Fruit fly (Drosophila melanogaster) whole organism, embryonic: ENCODE measurements around the gene CHES-1-like.
A peak's percentile ranks its signal among the peaks of the same experiment; 100 is the strongest.

Experiments used
- B-H2 ChIP-seq: fragments of 200-800 bp; sonication (Bioruptor generic); optimal IDR thresholded peaks from 2 replicates; lab custom pipeline; 2018; ENCODE audit warnings: missing biosample characterization, mild to moderate bottlenecking, missing genetic modification characterization
- Bdp1 ChIP-seq: fragments of 200-800 bp; sonication (Bioruptor generic); optimal IDR thresholded peaks from 3 replicates; lab custom pipeline; 2016; ENCODE audit warnings: missing biosample characterization, missing genetic modification characterization
- Bgb ChIP-seq: fragments of 200-800 bp; sonication (Bioruptor generic); IDR thresholded peaks from 2 replicates; pipeline ENCODE4 v1.3.6; 2022; ENCODE audit warnings: missing biosample characterization, missing genetic modification characterization; ENCODE audit not compliant: partially characterized antibody
- Bteb2 ChIP-seq: fragments of 200-800 bp; sonication (Bioruptor generic); optimal IDR thresholded peaks from 2 replicates; lab custom pipeline; 2016; ENCODE audit warnings: missing biosample characterization, missing genetic modification characterization
- CG10321 ChIP-seq: fragments of 200-800 bp; sonication (Bioruptor generic); IDR thresholded peaks from 2 replicates; pipeline ENCODE4 v1.3.6; 2022; ENCODE audit warnings: missing biosample characterization, missing genetic modification characterization
- CG12155 ChIP-seq: fragments of 200-800 bp; sonication (Bioruptor generic); optimal IDR thresholded peaks from 3 replicates; lab custom pipeline; 2016; ENCODE audit warnings: missing biosample characterization, missing genetic modification characterization
- CG12299 ChIP-seq: fragments of 200-800 bp; sonication (Bioruptor generic); optimal IDR thresholded peaks from 2 replicates; lab custom pipeline; 2018; ENCODE audit warnings: missing biosample characterization, mild to moderate bottlenecking, missing genetic modification characterization
- CG12744 ChIP-seq: fragments of 200-800 bp; sonication (Bioruptor generic); optimal IDR thresholded peaks from 2 replicates; lab custom pipeline; 2016; ENCODE audit warnings: missing biosample characterization, missing genetic modification characterization
- CG12942 ChIP-seq: fragments of 200-800 bp; sonication (Bioruptor generic); optimal IDR thresholded peaks from 3 replicates; lab custom pipeline; 2016; ENCODE audit warnings: missing biosample characterization, missing genetic modification characterization
- CG14441 ChIP-seq: fragments of 200-800 bp; sonication (Bioruptor generic); IDR thresholded peaks from 2 replicates; pipeline ENCODE4 v1.3.6; 2022; ENCODE audit warnings: missing biosample characterization, missing genetic modification characterization
- CG14860 ChIP-seq: fragments of 200-800 bp; sonication (Bioruptor generic); IDR thresholded peaks from 3 replicates; pipeline ENCODE4 v1.3.6; 2022; ENCODE audit warnings: missing biosample characterization, missing genetic modification characterization; ENCODE audit not compliant: partially characterized antibody
- CG14965 ChIP-seq: fragments of 200-800 bp; sonication (Bioruptor generic); optimal IDR thresholded peaks from 2 replicates; lab custom pipeline; 2016; ENCODE audit warnings: missing biosample characterization, missing genetic modification characterization, borderline replicate concordance
- CG16863 ChIP-seq: fragments of 200-800 bp; sonication (Bioruptor generic); optimal IDR thresholded peaks from 3 replicates; lab custom pipeline; 2016; ENCODE audit warnings: missing biosample characterization, missing genetic modification characterization
- CG18599 ChIP-seq: fragments of 200-800 bp; sonication (Bioruptor generic); optimal IDR thresholded peaks from 3 replicates; lab custom pipeline; 2017; ENCODE audit warnings: missing biosample characterization, missing genetic modification characterization, mild to moderate bottlenecking, moderate library complexity, missing genetic modification reagents
- CG2120 ChIP-seq: fragments of 200-800 bp; sonication (Bioruptor generic); optimal IDR thresholded peaks from 3 replicates; lab custom pipeline; 2016; ENCODE audit warnings: missing biosample characterization, missing genetic modification characterization
- CG31441 ChIP-seq: fragments of 200-800 bp; sonication (Bioruptor generic); IDR thresholded peaks from 2 replicates; pipeline ENCODE4 v1.3.6; 2022; ENCODE audit warnings: missing biosample characterization, missing genetic modification characterization
- CG33557 ChIP-seq: fragments of 200-800 bp; sonication (Bioruptor generic); optimal IDR thresholded peaks from 2 replicates; lab custom pipeline; 2019; ENCODE audit warnings: missing biosample characterization, mild to moderate bottlenecking, missing genetic modification characterization, moderate library complexity
- CG34224 ChIP-seq: fragments of 200-800 bp; sonication (Bioruptor generic); IDR thresholded peaks from 3 replicates; pipeline ENCODE4 v1.3.6; 2022; ENCODE audit warnings: missing biosample characterization, missing genetic modification characterization; ENCODE audit not compliant: partially characterized antibody
- CG6854 ChIP-seq: fragments of 200-800 bp; sonication (Bioruptor generic); optimal IDR thresholded peaks from 3 replicates; lab custom pipeline; 2017; ENCODE audit warnings: missing biosample characterization, mild to moderate bottlenecking, missing genetic modification characterization
- CG7271 ChIP-seq: fragments of 200-800 bp; sonication (Bioruptor generic); optimal IDR thresholded peaks from 2 replicates; lab custom pipeline; 2018; ENCODE audit warnings: missing biosample characterization, mild to moderate bottlenecking, missing genetic modification characterization, moderate library complexity
- CG7372 ChIP-seq: fragments of 200-800 bp; sonication (Bioruptor generic); IDR thresholded peaks from 2 replicates; pipeline ENCODE4 v1.3.6; 2022; ENCODE audit warnings: missing biosample characterization, missing genetic modification characterization
- CG7786 ChIP-seq: fragments of 200-800 bp; sonication (Bioruptor generic); optimal IDR thresholded peaks from 2 replicates; lab custom pipeline; 2016; ENCODE audit warnings: missing biosample characterization, missing genetic modification characterization
- CG8388 ChIP-seq: fragments of 200-800 bp; sonication (Bioruptor generic); optimal IDR thresholded peaks from 2 replicates; lab custom pipeline; 2019; ENCODE audit warnings: missing biosample characterization, mild to moderate bottlenecking, missing genetic modification characterization, moderate library complexity
- Chrac-16 ChIP-seq: fragments of 200-800 bp; sonication (Bioruptor generic); optimal IDR thresholded peaks from 3 replicates; lab custom pipeline; 2016; ENCODE audit warnings: missing biosample characterization, missing genetic modification characterization
- CrebB ChIP-seq: fragments of 200-800 bp; sonication (Bioruptor generic); optimal IDR thresholded peaks from 3 replicates; lab custom pipeline; 2018; ENCODE audit warnings: missing biosample characterization, mild to moderate bottlenecking, missing genetic modification characterization
- Dll ChIP-seq: fragments of 200-800 bp; sonication (Bioruptor generic); IDR thresholded peaks from 4 replicates; pipeline ENCODE4 v1.3.6; 2022; ENCODE audit warnings: missing biosample characterization, missing genetic modification characterization; ENCODE audit not compliant: partially characterized antibody
- E2f1 ChIP-seq: fragments of 200-800 bp; sonication (Bioruptor generic); IDR thresholded peaks from 2 replicates; pipeline ENCODE4 v1.3.6; 2022; ENCODE audit warnings: missing biosample characterization, missing genetic modification characterization
- Elba2 ChIP-seq: fragments of 200-800 bp; sonication (Bioruptor generic); optimal IDR thresholded peaks from 3 replicates; lab custom pipeline; 2016; ENCODE audit warnings: missing biosample characterization, missing genetic modification characterization
- H15 ChIP-seq: fragments of 200-800 bp; sonication (Bioruptor generic); IDR thresholded peaks from 3 replicates; pipeline ENCODE4 v1.3.6; 2022; ENCODE audit warnings: missing biosample characterization, missing genetic modification characterization
- HHEX ChIP-seq: fragments of 200-800 bp; sonication (Bioruptor generic); optimal IDR thresholded peaks from 3 replicates; lab custom pipeline; 2017; ENCODE audit warnings: missing biosample characterization, mild to moderate bottlenecking, missing genetic modification characterization, missing genetic modification reagents
- Hmx ChIP-seq: fragments of 200-800 bp; sonication (Bioruptor generic); optimal IDR thresholded peaks from 2 replicates; lab custom pipeline; 2016; ENCODE audit warnings: missing biosample characterization, missing genetic modification characterization
- Hr39 ChIP-seq: fragments of >200 bp; optimal IDR thresholded peaks from 2 replicates; lab custom pipeline; 2017
- Meics ChIP-seq: fragments of 200-800 bp; sonication (Bioruptor generic); optimal IDR thresholded peaks from 2 replicates; lab custom pipeline; 2017; ENCODE audit warnings: missing biosample characterization, mild to moderate bottlenecking, missing genetic modification characterization
- ap ChIP-seq: fragments of 200-800 bp; sonication (Bioruptor generic); IDR thresholded peaks from 2 replicates; pipeline ENCODE4 v1.3.6; 2022; ENCODE audit warnings: missing biosample characterization, missing genetic modification characterization
- chm ChIP-seq: fragments of 200-800 bp; sonication (Bioruptor generic); IDR thresholded peaks from 2 replicates; pipeline ENCODE4 v1.3.6; 2022; ENCODE audit warnings: missing biosample characterization, missing genetic modification characterization
- crol ChIP-seq: fragments of 200-800 bp; sonication (Bioruptor generic); IDR thresholded peaks from 2 replicates; pipeline ENCODE4 v1.3.6; 2022; ENCODE audit warnings: missing biosample characterization, missing genetic modification characterization
- fu2 ChIP-seq: fragments of 200-800 bp; sonication (Bioruptor generic); optimal IDR thresholded peaks from 2 replicates; lab custom pipeline; 2016; ENCODE audit warnings: missing biosample characterization, missing genetic modification characterization
- gro ChIP-seq: fragments of 200-800 bp; sonication (Bioruptor generic); optimal IDR thresholded peaks from 2 replicates; lab custom pipeline; 2016; ENCODE audit warnings: missing biosample characterization, missing genetic modification characterization
- inv ChIP-seq: fragments of 200-800 bp; sonication (Bioruptor generic); IDR thresholded peaks from 2 replicates; pipeline ENCODE4 v1.3.6; 2022; ENCODE audit warnings: missing biosample characterization, missing genetic modification characterization; ENCODE audit not compliant: partially characterized antibody
- jigr1 ChIP-seq: fragments of 200-800 bp; sonication (Bioruptor generic); IDR thresholded peaks from 3 replicates; pipeline ENCODE4 v1.3.6; 2022; ENCODE audit warnings: missing biosample characterization, missing genetic modification characterization
- lbe ChIP-seq: fragments of 200-800 bp; sonication (Bioruptor generic); optimal IDR thresholded peaks from 2 replicates; lab custom pipeline; 2016; ENCODE audit warnings: missing biosample characterization, mild to moderate bottlenecking, missing genetic modification characterization
- slou ChIP-seq: fragments of 200-800 bp; sonication (Bioruptor generic); optimal IDR thresholded peaks from 3 replicates; lab custom pipeline; 2016; ENCODE audit warnings: missing biosample characterization, missing genetic modification characterization
- slp2 ChIP-seq: fragments of 200-800 bp; sonication (Bioruptor generic); optimal IDR thresholded peaks from 2 replicates; lab custom pipeline; 2016; ENCODE audit warnings: missing biosample characterization, missing genetic modification characterization
- sqz ChIP-seq: fragments of 200-800 bp; sonication (Bioruptor generic); optimal IDR thresholded peaks from 3 replicates; lab custom pipeline; 2018; ENCODE audit warnings: missing biosample characterization, mild to moderate bottlenecking, missing genetic modification characterization
- stwl ChIP-seq: fragments of 200-800 bp; sonication (Bioruptor generic); optimal IDR thresholded peaks from 3 replicates; lab custom pipeline; 2018; ENCODE audit warnings: missing biosample characterization, mild to moderate bottlenecking, missing genetic modification characterization, moderate library complexity
- tap ChIP-seq: fragments of 200-800 bp; optimal IDR thresholded peaks from 3 replicates; lab custom pipeline; 2019; ENCODE audit warnings: missing biosample characterization, mild to moderate bottlenecking, missing genetic modification characterization, moderate library complexity
- tup ChIP-seq: fragments of 200-800 bp; sonication (Bioruptor generic); optimal IDR thresholded peaks from 2 replicates; lab custom pipeline; 2016; ENCODE audit warnings: missing biosample characterization, mild to moderate bottlenecking, missing genetic modification characterization, moderate library complexity
- usp ChIP-seq: fragments of >200 bp; optimal IDR thresholded peaks from 2 replicates; lab custom pipeline; 2017; ENCODE audit warnings: missing biosample characterization, missing genetic modification characterization
- vfl ChIP-seq: fragments of 200-800 bp; sonication (Bioruptor generic); optimal IDR thresholded peaks from 2 replicates; lab custom pipeline; 2016; ENCODE audit warnings: missing biosample characterization, missing genetic modification characterization

CHES-1-like gene

DNA sequence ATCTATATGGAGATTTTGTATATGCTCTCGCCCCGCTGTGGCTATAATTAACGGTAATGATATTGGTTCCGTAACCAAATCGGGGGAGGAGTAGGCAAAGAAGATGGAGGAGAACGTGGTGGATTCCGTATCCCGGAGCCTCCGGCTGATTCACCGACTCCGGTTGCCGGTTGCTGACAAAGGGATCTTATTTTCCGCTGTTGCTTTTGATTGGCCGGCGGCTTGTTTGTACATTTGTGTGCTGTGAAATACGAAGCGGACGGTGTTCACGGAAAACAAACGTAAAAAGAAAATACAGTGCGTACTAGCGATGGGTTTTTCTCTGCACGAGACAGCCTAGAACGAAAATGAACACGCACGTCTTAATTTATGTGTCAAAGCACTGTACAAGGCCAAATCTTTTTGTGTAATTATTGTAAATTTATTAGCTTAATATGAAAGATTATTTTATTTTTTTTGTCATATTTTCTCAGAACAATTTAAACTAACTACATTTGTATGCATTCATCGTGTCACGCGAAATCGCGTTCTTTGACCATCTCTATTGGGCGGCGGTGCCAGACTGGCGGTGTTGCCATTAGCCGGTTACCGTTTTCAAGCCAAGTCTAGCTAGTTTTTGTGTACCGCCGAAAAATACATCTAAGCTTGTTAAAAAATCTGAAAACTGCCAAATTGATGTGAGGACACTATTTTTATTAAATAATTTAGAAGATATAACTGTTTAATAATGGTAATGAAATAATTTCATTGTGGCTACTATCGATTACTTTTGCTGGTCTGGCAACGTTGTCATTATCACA, 25.1 kb upstream of the CHES-1-like start, which contains the start of the genes Pdp and Rab39 (continued):
- peak; percentile 20 for TF ChIP-seq slp2
- TF ChIP-seq CG14860 (GFP tag; lab: Robert Waterston, UW), result peak; percentile 91
- no peak for TF ChIP-seq crol (GFP tag; lab: Robert Waterston, UW)
- peak; percentile 13 for TF ChIP-seq Elba2 (GFP tag; lab: Kevin White, UChicago)
- peak; percentile 45 for TF ChIP-seq fu2 (GFP tag; lab: Kevin White, UChicago)
- peak; percentile 87 for TF ChIP-seq CG2120 (GFP tag; lab: Kevin White, UChicago)
- peak; percentile 76; the same call in 1 of the 2 replicates for TF ChIP-seq CG14441 (GFP tag; lab: Robert Waterston, UW)
- TF ChIP-seq CG12744 (GFP tag; lab: Kevin White, UChicago), result no peak
- TF ChIP-seq CG33557, result peak; percentile 72
- TF ChIP-seq Chrac-16 (GFP tag; lab: Kevin White, UChicago), result peak; percentile 79
- peak; percentile 84 for TF ChIP-seq CG8388
- TF ChIP-seq tup, result peak; percentile 34
- peak; percentile 94 for TF ChIP-seq inv (GFP tag; lab: Robert Waterston, UW)
- peak; percentile 67; the same call in 1 of the 3 replicates for TF ChIP-seq H15
- TF ChIP-seq Hr39 (lab: Kevin White, UChicago), result no peak
- TF ChIP-seq sqz (GFP tag; lab: Kevin White, UChicago), result peak; percentile 70
- peak; percentile 8 for TF ChIP-seq lbe (GFP tag; lab: Kevin White, UChicago)
- peak; percentile 49 for TF ChIP-seq stwl (tag; lab: Kevin White, UChicago)
- TF ChIP-seq vfl (GFP tag; lab: Kevin White, UChicago), result peak; percentile 67
- TF ChIP-seq CG7372, result peak; percentile 77
- peak; percentile 59 for TF ChIP-seq Bdp1 (GFP tag; lab: Kevin White, UChicago)
- no peak for TF ChIP-seq usp
- peak; percentile 28 for TF ChIP-seq Hmx (GFP tag; lab: Kevin White, UChicago)
- no peak for TF ChIP-seq chm (GFP tag; lab: Robert Waterston, UW)
- peak; percentile 51 for TF ChIP-seq CG7786 (GFP tag; lab: Kevin White, UChicago)
- TF ChIP-seq tap (tag; lab: Kevin White, UChicago), result no peak
- peak; percentile 66 for TF ChIP-seq HHEX (GFP tag; lab: Kevin White, UChicago)
- TF ChIP-seq CG18599 (GFP tag; lab: Kevin White, UChicago), result peak; percentile 81
- peak; percentile 29 for TF ChIP-seq CG7271
- peak; percentile 92 for TF ChIP-seq CG34224 (GFP tag; lab: Robert Waterston, UW)
- peak; percentile 50; the same call in 1 of the 2 replicates for TF ChIP-seq ap (GFP tag; lab: Robert Waterston, UW)
- TF ChIP-seq CG31441 (GFP tag; lab: Robert Waterston, UW), result peak; percentile 72
- TF ChIP-seq CG12942 (GFP tag; lab: Kevin White, UChicago), result peak; percentile 66
- TF ChIP-seq CG12299, result peak; percentile 51
- peak; percentile 89 for TF ChIP-seq Bgb
- peak; percentile 74 for TF ChIP-seq Meics (GFP tag; lab: Kevin White, UChicago)
- TF ChIP-seq CrebB (tag; lab: Kevin White, UChicago), result peak; percentile 32
- TF ChIP-seq CG6854 (GFP tag; lab: Kevin White, UChicago), result no peak
- TF ChIP-seq E2f1 (GFP tag; lab: Robert Waterston, UW), result peak; percentile 74
- TF ChIP-seq CG16863 (GFP tag; lab: Kevin White, UChicago), result peak; percentile 54
- TF ChIP-seq CG12155, result peak; percentile 95
- no peak for TF ChIP-seq CG10321 (GFP tag; lab: Robert Waterston, UW)
- TF ChIP-seq slou (GFP tag; lab: Kevin White, UChicago), result peak; percentile 51
- TF ChIP-seq jigr1 (GFP tag; lab: Robert Waterston, UW), result 0 out of 3 replicates have a peak, but pooled peaks have one; percentile 28
- TF ChIP-seq CG14965 (GFP tag; lab: Kevin White, UChicago), result no peak
- TF ChIP-seq Bteb2, result peak; percentile 40
- peak; percentile 82 for TF ChIP-seq B-H2 (GFP tag; lab: Kevin White, UChicago)
- TF ChIP-seq gro (GFP tag; lab: Kevin White, UChicago), result peak; percentile 43
- peak; percentile 98 for TF ChIP-seq Dll (GFP tag; lab: Robert Waterston, UW)
